Fruit fly (Drosophila melanogaster): ENCODE data around the gene Got2.

Gene Got2

dm6 chr2L:2008980-2009954, 21.7 kb upstream of the Got2 start, which contains the start of gene CG4238 (continued):
- TF ChIP-seq MBD-R2 (GFP tag; IDR thresholded peaks at IDR 0.05) (peak; percentile 86), cato (GFP tag; optimal IDR thresholded peaks at IDR 0.05; ENCODE audit: borderline replicate concordance) (no peak), crp (GFP tag; optimal IDR thresholded peaks at IDR 0.05) (peak; percentile 99 to 100), ATbp (GFP tag; optimal IDR thresholded peaks at IDR 0.05) (no peak), fd3F (GFP tag; optimal IDR thresholded peaks at IDR 0.05) (no peak), CG5180 (GFP tag; optimal IDR thresholded peaks at IDR 0.05) (no peak), Deaf1 (tag; optimal IDR thresholded peaks at IDR 0.05) (peak; percentile 7), cg (GFP tag; optimal IDR thresholded peaks at IDR 0.05) (no peak), bbx (GFP tag; IDR thresholded peaks at IDR 0.05; ENCODE audit: partially characterized antibody) (peak; percentile 69), salm (tag; optimal IDR thresholded peaks at IDR 0.05) (no peak), Mad (GFP tag; optimal IDR thresholded peaks at IDR 0.05) (no peak), CG7372 (GFP tag; IDR thresholded peaks at IDR 0.05) (no peak), Lhr (GFP tag; optimal IDR thresholded peaks at IDR 0.05) (peak; percentile 1), eve (GFP tag; optimal IDR thresholded peaks at IDR 0.05) (no peak), Dp (GFP tag; optimal IDR thresholded peaks at IDR 0.05) (peak; percentile 42), gro (GFP tag; optimal IDR thresholded peaks at IDR 0.05) (no peak), CG14710 (tag; optimal IDR thresholded peaks at IDR 0.05) (peak; percentile 31), rib (GFP tag; IDR thresholded peaks at IDR 0.05) (0 out of 2 replicates have a peak, but pooled peaks have one; percentile 34), CG30020 (tag; optimal IDR thresholded peaks at IDR 0.05) (no peak), CG11695 (GFP tag; IDR thresholded peaks at IDR 0.05) (no peak), CG9817 (tag; optimal IDR thresholded peaks at IDR 0.05) (no peak), cad (GFP tag; optimal IDR thresholded peaks at IDR 0.05) (no peak), CG6272 (GFP tag; IDR thresholded peaks at IDR 0.05) (no peak), E2f2 (GFP tag; IDR thresholded peaks at IDR 0.05) (peak; percentile 65; the same call in 1 of the 2 replicates), tna (GFP tag; IDR thresholded peaks at IDR 0.05; ENCODE audit: partially characterized antibody) (peak; percentile 56), jing (GFP tag; optimal IDR thresholded peaks at IDR 0.05) (no peak), CG11504 (tag; optimal IDR thresholded peaks at IDR 0.05) (peak; percentile 46), CG2116 (GFP tag; optimal IDR thresholded peaks at IDR 0.05) (peak; percentile 9), CG8924 (tag; optimal IDR thresholded peaks at IDR 0.05) (peak; percentile 16), Nf-YA (GFP tag; IDR thresholded peaks at IDR 0.05) (no peak), dimm (GFP tag; IDR thresholded peaks at IDR 0.05) (no peak), CG10431 (GFP tag; optimal IDR thresholded peaks at IDR 0.05) (no peak), CG4424 (GFP tag; optimal IDR thresholded peaks at IDR 0.05) (no peak), unc-4 (GFP tag; IDR thresholded peaks at IDR 0.05; ENCODE audit: partially characterized antibody) (peak; percentile 39; the same call in 1 of the 2 replicates), nerfin-1 (tag; optimal IDR thresholded peaks at IDR 0.05) (peak; percentile 57), sens (GFP tag) (peak; percentile 17), CG6791 (GFP tag; IDR thresholded peaks at IDR 0.05; ENCODE audit: partially characterized antibody) (peak; percentile 92), Elba2 (GFP tag; optimal IDR thresholded peaks at IDR 0.05) (peak; percentile 79), D19A (tag; optimal IDR thresholded peaks at IDR 0.05) (no peak), CG14965 (GFP tag; optimal IDR thresholded peaks at IDR 0.05; ENCODE audit: borderline replicate concordance) (no peak), Abd-B (GFP tag; optimal IDR thresholded peaks at IDR 0.05) (peak; percentile 1), Dip3 (GFP tag; optimal IDR thresholded peaks at IDR 0.05) (no peak), CG6683 (GFP tag; optimal IDR thresholded peaks at IDR 0.05) (no peak), Fer3 (tag; optimal IDR thresholded peaks at IDR 0.05) (no peak), CG10267 (tag; optimal IDR thresholded peaks at IDR 0.05) (peak; percentile 22), HLH54F (GFP tag; optimal IDR thresholded peaks at IDR 0.05) (no peak), NC2β (GFP tag; optimal IDR thresholded peaks at IDR 0.05) (no peak)

Data from whole organism, embryonic.